Worm (Caenorhabditis elegans) whole organism, young adult: ENCODE results near the gene sec-61.G.
A peak's percentile ranks its signal among the peaks of the same experiment; 100 is the strongest.

Experiments
- C06A6.2 ChIP-seq: fragments of 200-800 bp; sonication (Bioruptor generic); conservative IDR thresholded peaks from 2 replicates; pipeline ENCODE4 v1.3.6; 2022; ENCODE audit warnings: missing genetic modification characterization, missing compliant biosample characterization
- D2030.7 ChIP-seq: fragments of 200-800 bp; sonication (Bioruptor generic); IDR thresholded peaks from 2 replicates; pipeline ENCODE4 v1.3.6; 2022; ENCODE audit warnings: missing genetic modification reagents, missing genetic modification characterization, missing compliant biosample characterization
- F10E7.11 ChIP-seq: sonication (generic microtip); optimal IDR thresholded peaks from 2 replicates; lab custom pipeline; 2017; ENCODE audit warnings: mild to moderate bottlenecking, missing genetic modification characterization, moderate library complexity, missing compliant biosample characterization
- F22D6.2 ChIP-seq: sonication (generic microtip); optimal IDR thresholded peaks from 2 replicates; lab custom pipeline; 2016; ENCODE audit warnings: mild to moderate bottlenecking, missing genetic modification characterization, missing compliant biosample characterization
- F23B12.7 ChIP-seq: sonication (generic microtip); optimal IDR thresholded peaks from 2 replicates; lab custom pipeline; 2017; ENCODE audit warnings: missing genetic modification characterization, mild to moderate bottlenecking, missing compliant biosample characterization, antibody characterized with exemption, moderate library complexity; ENCODE audit not compliant: insufficient read depth
- F49E8.2 ChIP-seq: sonication (generic microtip); optimal IDR thresholded peaks from 3 replicates; lab custom pipeline; 2017; ENCODE audit warnings: missing genetic modification characterization, mild to moderate bottlenecking, missing compliant biosample characterization, antibody characterized with exemption, moderate library complexity; ENCODE audit not compliant: insufficient read depth
- K12H6.12 ChIP-seq: fragments of 200-800 bp; sonication (Bioruptor generic); optimal IDR thresholded peaks from 2 replicates; lab custom pipeline; 2018; ENCODE audit warnings: mild to moderate bottlenecking, missing genetic modification characterization, missing compliant biosample characterization
- T26A5.8 ChIP-seq: sonication (generic microtip); optimal IDR thresholded peaks from 2 replicates; lab custom pipeline; 2016; ENCODE audit warnings: missing genetic modification characterization, missing compliant biosample characterization
- Y53G8AR.9 ChIP-seq: fragments of 200-800 bp; sonication (Bioruptor generic); conservative IDR thresholded peaks from 2 replicates; pipeline ENCODE4 v1.3.6; 2022; ENCODE audit warnings: missing genetic modification reagents, missing genetic modification characterization, missing compliant biosample characterization
- Y67H2A.10 ChIP-seq: fragments of 200-800 bp; sonication (Bioruptor generic); conservative IDR thresholded peaks from 2 replicates; pipeline ENCODE4 v1.3.6; 2022; ENCODE audit warnings: missing genetic modification reagents, missing genetic modification characterization, missing compliant biosample characterization
- Y95B8A.8 ChIP-seq: fragments of 200-800 bp; sonication (Bioruptor generic); IDR thresholded peaks from 2 replicates; pipeline ENCODE4 v1.3.6; 2022; ENCODE audit warnings: missing genetic modification reagents, missing genetic modification characterization, missing compliant biosample characterization
- ama-1 ChIP-seq, 3 experiments: fragments of 150-350 bp in 1 of 3; sonication (generic microtip) in 2 of 3; optimal IDR thresholded peaks; 2 replicates each; lab custom pipeline; 2014 to 2018; ENCODE audit warnings: missing biosample characterization in 2 of 3, missing genetic modification characterization in 2 of 3, missing genetic modification reagents in 2 of 3
- aptf-3 ChIP-seq: fragments of 200-800 bp; sonication (Bioruptor generic); IDR thresholded peaks from 2 replicates; pipeline ENCODE4 v1.3.6; 2022; ENCODE audit warnings: missing genetic modification characterization, missing compliant biosample characterization
- attf-5 ChIP-seq: fragments of 200-800 bp; sonication (Bioruptor generic); optimal IDR thresholded peaks from 2 replicates; lab custom pipeline; 2018; ENCODE audit warnings: mild to moderate bottlenecking, missing genetic modification characterization, missing compliant biosample characterization
- ccch-3 ChIP-seq: fragments of 200-800 bp; sonication (Bioruptor generic); optimal IDR thresholded peaks from 2 replicates; lab custom pipeline; 2018; ENCODE audit warnings: mild to moderate bottlenecking, missing genetic modification characterization, missing compliant biosample characterization
- ceh-27 ChIP-seq: fragments of 200-800 bp; sonication (Bioruptor generic); optimal IDR thresholded peaks from 2 replicates; lab custom pipeline; 2018; ENCODE audit warnings: mild to moderate bottlenecking, missing genetic modification characterization, moderate library complexity, missing compliant biosample characterization
- ceh-91 ChIP-seq: fragments of 200-800 bp; sonication (Bioruptor generic); IDR thresholded peaks from 2 replicates; pipeline ENCODE4 v1.3.6; 2022; ENCODE audit warnings: missing genetic modification reagents, missing genetic modification characterization, missing compliant biosample characterization
- die-1 ChIP-seq: sonication (generic microtip); optimal IDR thresholded peaks from 2 replicates; lab custom pipeline; 2016; ENCODE audit warnings: missing genotype, mild to moderate bottlenecking, missing genetic modification characterization, missing compliant biosample characterization
- egl-18 ChIP-seq: fragments of 200-800 bp; sonication (Bioruptor generic); IDR thresholded peaks from 2 replicates; pipeline ENCODE4 v1.3.6; 2022; ENCODE audit warnings: missing genetic modification reagents, missing genetic modification characterization, missing compliant biosample characterization
- egl-44 ChIP-seq: fragments of 200-800 bp; sonication (Bioruptor generic); IDR thresholded peaks from 2 replicates; pipeline ENCODE4 v1.3.6; 2022; ENCODE audit warnings: missing genetic modification reagents, missing genetic modification characterization, missing compliant biosample characterization
- gei-17 ChIP-seq: fragments of 200-800 bp; sonication (Bioruptor generic); optimal IDR thresholded peaks from 2 replicates; lab custom pipeline; 2018; ENCODE audit warnings: mild to moderate bottlenecking, missing genetic modification characterization, missing compliant biosample characterization
- him-1 ChIP-seq: sonication (generic microtip); optimal IDR thresholded peaks from 2 replicates; lab custom pipeline; 2016; ENCODE audit warnings: missing genotype, missing genetic modification reagents, missing genetic modification characterization, missing compliant biosample characterization
- hlh-12 ChIP-seq: sonication (generic microtip); optimal IDR thresholded peaks from 2 replicates; lab custom pipeline; 2016; ENCODE audit warnings: missing genetic modification characterization, missing compliant biosample characterization
- hmg-1.2 ChIP-seq: fragments of 200-800 bp; sonication (Bioruptor generic); IDR thresholded peaks from 2 replicates; pipeline ENCODE4 v1.3.6; 2022; ENCODE audit warnings: missing genetic modification reagents, missing genetic modification characterization, missing compliant biosample characterization
- hmg-20 ChIP-seq: fragments of 200-800 bp; sonication (Bioruptor generic); IDR thresholded peaks from 2 replicates; pipeline ENCODE4 v1.3.6; 2022; ENCODE audit warnings: missing genetic modification reagents, missing genetic modification characterization, missing compliant biosample characterization
- hsf-1 ChIP-seq: fragments of 200-800 bp; sonication (Bioruptor generic); IDR thresholded peaks from 2 replicates; pipeline ENCODE4 v1.3.6; 2022; ENCODE audit warnings: missing genetic modification reagents, missing genetic modification characterization, missing compliant biosample characterization
- let-526 ChIP-seq: fragments of 200-800 bp; sonication (Bioruptor generic); IDR thresholded peaks from 2 replicates; pipeline ENCODE4 v1.3.6; 2022; ENCODE audit warnings: missing genetic modification reagents, missing genetic modification characterization, missing compliant biosample characterization
- lin-35 ChIP-seq, 3 experiments: fragments of 150-350 bp in 2 of 3; sonication (generic microtip) in 1 of 3; optimal IDR thresholded peaks; 2 replicates each; lab custom pipeline; 2014 to 2018; ENCODE audit warnings: missing biosample characterization in 3 of 3, missing genetic modification characterization in 3 of 3, missing genetic modification reagents in 3 of 3
- lin-54 ChIP-seq: fragments of 200-800 bp; sonication (Bioruptor generic); optimal IDR thresholded peaks from 2 replicates; lab custom pipeline; 2018; ENCODE audit warnings: mild to moderate bottlenecking, missing genetic modification characterization, missing compliant biosample characterization
- lir-1 ChIP-seq: fragments of 200-800 bp; sonication (Bioruptor generic); conservative IDR thresholded peaks from 2 replicates; pipeline ENCODE4 v1.3.6; 2022; ENCODE audit warnings: missing genetic modification reagents, missing genetic modification characterization, missing compliant biosample characterization
- lsl-1 ChIP-seq: fragments of 200-800 bp; sonication (Bioruptor generic); optimal IDR thresholded peaks from 2 replicates; lab custom pipeline; 2018; ENCODE audit warnings: mild to moderate bottlenecking, missing genetic modification characterization, moderate library complexity, missing compliant biosample characterization
- madf-10 ChIP-seq: sonication (generic microtip); optimal IDR thresholded peaks from 2 replicates; lab custom pipeline; 2016; ENCODE audit warnings: mild to moderate bottlenecking, missing genetic modification characterization, missing compliant biosample characterization
- madf-3 ChIP-seq: fragments of 200-800 bp; sonication (Bioruptor generic); IDR thresholded peaks from 2 replicates; pipeline ENCODE4 v1.3.6; 2022; ENCODE audit warnings: missing genetic modification reagents, missing genetic modification characterization, missing compliant biosample characterization
- madf-6 ChIP-seq: fragments of 200-800 bp; sonication (Bioruptor generic); IDR thresholded peaks from 2 replicates; pipeline ENCODE4 v1.3.6; 2022; ENCODE audit warnings: missing genetic modification reagents, missing genetic modification characterization, missing compliant biosample characterization
- madf-8 ChIP-seq: fragments of 200-800 bp; sonication (Bioruptor generic); conservative IDR thresholded peaks from 2 replicates; pipeline ENCODE4 v1.3.6; 2022; ENCODE audit warnings: missing genetic modification reagents, missing genetic modification characterization, missing compliant biosample characterization
- mcd-1 ChIP-seq: fragments of 200-800 bp; sonication (Bioruptor generic); IDR thresholded peaks from 2 replicates; pipeline ENCODE4 v1.3.6; 2022; ENCODE audit warnings: missing genetic modification reagents, missing genetic modification characterization, missing compliant biosample characterization
- mel-28 ChIP-seq: sonication (generic microtip); optimal IDR thresholded peaks from 2 replicates; lab custom pipeline; 2016; ENCODE audit warnings: borderline replicate concordance, mild to moderate bottlenecking, missing genetic modification characterization, missing compliant biosample characterization
- mxl-1 ChIP-seq: sonication (generic microtip); optimal IDR thresholded peaks from 2 replicates; lab custom pipeline; 2016; ENCODE audit warnings: missing genetic modification characterization, missing compliant biosample characterization
- nfya-2 ChIP-seq: fragments of 200-800 bp; sonication (Bioruptor generic); IDR thresholded peaks from 2 replicates; pipeline ENCODE4 v1.3.6; 2022; ENCODE audit warnings: missing genetic modification reagents, missing genetic modification characterization, missing compliant biosample characterization
- nfyb-1 ChIP-seq: fragments of 200-800 bp; sonication (Bioruptor generic); IDR thresholded peaks from 2 replicates; pipeline ENCODE4 v1.3.6; 2022; ENCODE audit warnings: missing genetic modification reagents, missing genetic modification characterization, missing compliant biosample characterization
- nhr-27 ChIP-seq: fragments of 200-800 bp; sonication (Bioruptor generic); optimal IDR thresholded peaks from 2 replicates; lab custom pipeline; 2018; ENCODE audit warnings: mild to moderate bottlenecking, missing genetic modification characterization, moderate library complexity, missing compliant biosample characterization
- nhr-90 ChIP-seq: sonication (generic microtip); optimal IDR thresholded peaks from 2 replicates; lab custom pipeline; 2016; ENCODE audit warnings: missing genotype, mild to moderate bottlenecking, missing genetic modification characterization, missing compliant biosample characterization
- pbrm-1 ChIP-seq: fragments of 200-800 bp; sonication (Bioruptor generic); IDR thresholded peaks from 2 replicates; pipeline ENCODE4 v1.3.6; 2022; ENCODE audit warnings: missing genetic modification reagents, missing genetic modification characterization, missing compliant biosample characterization
- repo-1 ChIP-seq: sonication (generic microtip); optimal IDR thresholded peaks from 2 replicates; lab custom pipeline; 2017; ENCODE audit warnings: mild to moderate bottlenecking, missing genetic modification characterization, missing compliant biosample characterization
- snpc-1.1 ChIP-seq: sonication (generic microtip); optimal IDR thresholded peaks from 2 replicates; lab custom pipeline; 2017; ENCODE audit warnings: missing genetic modification characterization, mild to moderate bottlenecking, missing compliant biosample characterization, antibody characterized with exemption, moderate library complexity, missing genotype, missing genetic modification reagents; ENCODE audit not compliant: insufficient read depth
- zim-3 ChIP-seq: sonication (generic microtip); optimal IDR thresholded peaks from 2 replicates; lab custom pipeline; 2017; ENCODE audit warnings: mild to moderate bottlenecking, missing genetic modification characterization, moderate library complexity, missing compliant biosample characterization
- ztf-18 ChIP-seq: sonication (generic microtip); optimal IDR thresholded peaks from 2 replicates; lab custom pipeline; 2016; ENCODE audit warnings: missing genotype, mild to moderate bottlenecking, missing genetic modification characterization, missing compliant biosample characterization
- ztf-26 ChIP-seq: sonication (generic microtip); optimal IDR thresholded peaks from 2 replicates; lab custom pipeline; 2017; ENCODE audit warnings: missing genetic modification characterization, missing compliant biosample characterization
- ztf-6 ChIP-seq: fragments of 200-800 bp; sonication (Bioruptor generic); IDR thresholded peaks from 2 replicates; pipeline ENCODE4 v1.3.6; 2022; ENCODE audit warnings: missing genetic modification reagents, missing genetic modification characterization, missing compliant biosample characterization

Gene sec-61.G

DNA sequence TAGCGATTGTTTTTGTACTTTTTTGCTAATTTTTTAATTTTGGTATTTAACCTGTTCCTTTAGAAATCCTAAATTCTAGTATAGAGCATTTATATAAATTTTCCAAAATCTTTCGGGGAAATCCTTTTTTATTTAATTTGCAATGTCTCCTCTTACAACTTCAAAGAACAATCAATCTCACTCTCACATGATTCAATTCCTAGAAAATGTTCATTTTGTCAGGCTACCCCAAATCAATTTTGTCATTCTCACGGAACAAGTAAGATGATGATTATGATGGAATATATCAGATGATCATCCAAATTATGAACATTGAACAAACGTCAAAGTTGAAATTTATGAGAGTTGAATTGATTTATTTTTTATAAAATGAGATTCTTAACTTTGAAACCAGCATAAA, 40.4 kb upstream of the sec-61.G start (continued):
- TF ChIP-seq hlh-12 (tag; lab: Kevin White, UChicago) (no peak), nhr-90 (tag; lab: Kevin White, UChicago) (peak; percentile 4), pbrm-1 (GFP tag; lab: Robert Waterston, UW) (no peak), lin-35 (GFP tag; optimal IDR thresholded peaks at IDR 0.05; lab: Kevin White, UChicago) (peak in 1 of 3 experiments; percentile 52), Y95B8A.8 (GFP tag; lab: Robert Waterston, UW) (no peak), madf-6 (GFP tag; lab: Robert Waterston, UW) (no peak), hmg-20 (GFP tag; lab: Robert Waterston, UW) (no peak), D2030.7 (GFP tag; lab: Robert Waterston, UW) (no peak), egl-44 (no peak), F10E7.11 (tag; lab: Kevin White, UChicago) (no peak), madf-10 (tag; lab: Kevin White, UChicago) (no peak), nfyb-1 (peak; percentile 80), mel-28 (tag; lab: Kevin White, UChicago) (no peak), repo-1 (tag; lab: Kevin White, UChicago) (peak; percentile 21), hmg-1.2 (GFP tag; lab: Robert Waterston, UW) (no peak), ceh-91 (no peak), lir-1 (GFP tag; lab: Robert Waterston, UW) (no peak), him-1 (tag; lab: Kevin White, UChicago) (no peak), gei-17 (GFP tag; lab: Kevin White, UChicago) (no peak), lsl-1 (GFP tag; lab: Kevin White, UChicago) (no peak), ama-1 (optimal IDR thresholded peaks at IDR 0.05; lab: Kevin White, UChicago) (peak; percentile 37), ama-1 (GFP tag; optimal IDR thresholded peaks at IDR 0.05; lab: Kevin White, UChicago) (peak in 1 of 2 experiments; percentile 10), K12H6.12 (tag; lab: Kevin White, UChicago) (no peak), aptf-3 (GFP tag; lab: Robert Waterston, UW) (no peak), F23B12.7 (tag; lab: Kevin White, UChicago) (no peak), ztf-6 (no peak), ceh-27 (no peak), T26A5.8 (tag; lab: Kevin White, UChicago) (no peak), F49E8.2 (tag; lab: Kevin White, UChicago) (no peak), madf-8 (no peak), nfya-2 (GFP tag; lab: Robert Waterston, UW) (no peak), ztf-26 (tag; lab: Kevin White, UChicago) (no peak), mxl-1 (no peak), C06A6.2 (GFP tag; lab: Robert Waterston, UW) (peak; percentile 33), Y53G8AR.9 (GFP tag; lab: Robert Waterston, UW) (no peak), ztf-18 (tag; lab: Kevin White, UChicago) (no peak), lin-54 (no peak), attf-5 (GFP tag; lab: Kevin White, UChicago) (no peak), mcd-1 (0 out of 2 replicates have a peak, but pooled peaks have one; percentile 21), zim-3 (tag; lab: Kevin White, UChicago) (no peak), snpc-1.1 (tag; lab: Kevin White, UChicago) (no peak), egl-18 (GFP tag; lab: Robert Waterston, UW) (no peak), F22D6.2 (tag; lab: Kevin White, UChicago) (no peak), ccch-3 (no peak), die-1 (tag; lab: Kevin White, UChicago) (no peak), madf-3 (GFP tag; lab: Robert Waterston, UW) (no peak), hsf-1 (GFP tag; lab: Robert Waterston, UW) (no peak), let-526 (GFP tag; lab: Robert Waterston, UW) (no peak), Y67H2A.10 (no peak), nhr-27 (tag; lab: Kevin White, UChicago) (no peak)
